Worm (Caenorhabditis elegans): Measurements from ENCODE around the gene far-1.

The far-1 gene

DNA sequence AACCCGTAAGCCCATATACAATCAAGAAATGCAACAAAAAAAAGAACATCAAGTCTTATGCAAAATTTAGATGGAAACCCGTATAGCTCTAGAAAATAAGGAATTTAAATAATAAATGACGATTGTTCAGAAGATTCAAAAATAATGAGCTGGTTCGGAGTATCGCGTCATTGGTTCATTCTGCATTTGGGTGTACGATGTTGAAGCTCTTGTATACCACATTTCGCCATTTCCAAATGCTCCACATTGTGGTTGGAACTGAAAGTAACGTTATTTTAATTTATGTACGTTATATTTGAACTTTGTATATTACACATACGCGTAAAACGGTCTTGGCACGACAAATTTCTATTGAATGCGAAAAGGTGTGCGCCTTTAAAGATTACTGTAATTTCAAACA lies 20.7 kb downstream of the far-1 start (continued):
- no peak for TF ChIP-seq cebp-1 (GFP tag; IDR thresholded peaks at IDR 0.05)
- peak; percentile 54 for TF ChIP-seq cebp-1 (tag; optimal IDR thresholded peaks at IDR 0.05)
- peak; percentile 4 for TF ChIP-seq unc-130 (GFP tag; optimal IDR thresholded peaks at IDR 0.05)
- TF ChIP-seq nhr-80 (tag; optimal IDR thresholded peaks at IDR 0.05): peak; percentile 29
- TF ChIP-seq bed-1 (GFP tag; IDR thresholded peaks at IDR 0.05): no peak
- peak; percentile 22; the same call in 1 of the 2 replicates for TF ChIP-seq hmg-1.2 (GFP tag; IDR thresholded peaks at IDR 0.05)
- no peak for TF ChIP-seq zfh-2 (GFP tag; conservative IDR thresholded peaks at IDR 0.05)
- TF ChIP-seq gei-17 (GFP tag; optimal IDR thresholded peaks at IDR 0.05): no peak
- no peak for TF ChIP-seq T07F8.4 (tag; optimal IDR thresholded peaks at IDR 0.05)
- TF ChIP-seq F57C9.4 (tag; optimal IDR thresholded peaks at IDR 0.05): no peak
- peak; percentile 80 for TF ChIP-seq repo-1 (tag; optimal IDR thresholded peaks at IDR 0.05)
- TF ChIP-seq dpff-1 (tag; optimal IDR thresholded peaks at IDR 0.05): no peak
- no peak for TF ChIP-seq lag-1 (GFP tag; IDR thresholded peaks at IDR 0.05)
- TF ChIP-seq sptf-2 (GFP tag; optimal IDR thresholded peaks at IDR 0.05): no peak
- TF ChIP-seq efl-1 (GFP tag; optimal IDR thresholded peaks at IDR 0.05): no peak
- no peak for TF ChIP-seq Y56A3A.18 (GFP tag; IDR thresholded peaks at IDR 0.05)
- TF ChIP-seq F49E8.2 (tag; optimal IDR thresholded peaks at IDR 0.05; ENCODE audit: insufficient read depth): no peak
- peak; percentile 5 for TF ChIP-seq athp-1 (tag; optimal IDR thresholded peaks at IDR 0.05)
- TF ChIP-seq mes-4 (tag; optimal IDR thresholded peaks at IDR 0.05): peak; percentile 4
- no peak for TF ChIP-seq zim-3 (tag; optimal IDR thresholded peaks at IDR 0.05)
- TF ChIP-seq B0336.3 (GFP tag; IDR thresholded peaks at IDR 0.05): peak; percentile 74; the same call in 1 of the 2 replicates
- no peak for TF ChIP-seq tbp1 (GFP tag; optimal IDR thresholded peaks at IDR 0.05)
- peak; percentile 15; the same call in 1 of the 2 replicates for TF ChIP-seq ceh-100 (GFP tag; IDR thresholded peaks at IDR 0.05)
- no peak for TF ChIP-seq C17E4.6 (GFP tag; IDR thresholded peaks at IDR 0.05)
- TF ChIP-seq F57A8.1 (GFP tag; optimal IDR thresholded peaks at IDR 0.05): no peak
- TF ChIP-seq Y53G8AR.9 (GFP tag; conservative IDR thresholded peaks at IDR 0.05): peak; percentile 91
- no peak for TF ChIP-seq mxl-1 (tag; optimal IDR thresholded peaks at IDR 0.05)
- TF ChIP-seq ztf-26 (tag; optimal IDR thresholded peaks at IDR 0.05): no peak
- TF ChIP-seq ceh-79 (tag; optimal IDR thresholded peaks at IDR 0.05): no peak
- TF ChIP-seq snpc-1.1 (tag; optimal IDR thresholded peaks at IDR 0.05; ENCODE audit: insufficient read depth): no peak
- TF ChIP-seq egrh-3 (GFP tag; IDR thresholded peaks at IDR 0.05): no peak
- no peak for TF ChIP-seq ztf-28 (GFP tag; IDR thresholded peaks at IDR 0.05)
- TF ChIP-seq tlf-1 (GFP tag; optimal IDR thresholded peaks at IDR 0.05): peak; percentile 73
- no peak for TF ChIP-seq ama-1 (optimal IDR thresholded peaks at IDR 0.05)
- TF ChIP-seq ama-1 (GFP tag; optimal IDR thresholded peaks at IDR 0.05): peak in 1 of 2 experiments; percentile 56
- TF ChIP-seq F52B5.7 (tag; optimal IDR thresholded peaks at IDR 0.05): no peak
- TF ChIP-seq pbrm-1 (GFP tag; IDR thresholded peaks at IDR 0.05): peak; percentile 58; the same call in 1 of the 2 replicates
- TF ChIP-seq K11D2.4 (GFP tag; IDR thresholded peaks at IDR 0.05): peak; percentile 43; the same call in 1 of the 2 replicates
- no peak for TF ChIP-seq rcor-1 (GFP tag; IDR thresholded peaks at IDR 0.05)
- TF ChIP-seq aptf-2 (GFP tag; conservative IDR thresholded peaks at IDR 0.05): no peak
- no peak for TF ChIP-seq ceh-91 (GFP tag; IDR thresholded peaks at IDR 0.05)
- no peak for TF ChIP-seq F10E7.11 (tag; optimal IDR thresholded peaks at IDR 0.05)
- TF ChIP-seq him-1 (tag; optimal IDR thresholded peaks at IDR 0.05): peak; percentile 35
- no peak for TF ChIP-seq B0019.2 (GFP tag; conservative IDR thresholded peaks at IDR 0.05)
- TF ChIP-seq cebp-2 (GFP tag; IDR thresholded peaks at IDR 0.05): peak; percentile 88; the same call in 1 of the 2 replicates
- no peak for TF ChIP-seq attf-3 (GFP tag; conservative IDR thresholded peaks at IDR 0.05)
- TF ChIP-seq atf-7 (tag; optimal IDR thresholded peaks at IDR 0.05): peak; percentile 75
- TF ChIP-seq ceh-58 (GFP tag; IDR thresholded peaks at IDR 0.05): no peak
- no peak for TF ChIP-seq akir-1 (GFP tag; optimal IDR thresholded peaks at IDR 0.05)
- TF ChIP-seq ztf-6 (GFP tag; IDR thresholded peaks at IDR 0.05): no peak
- no peak for TF ChIP-seq snpc-3.4 (tag; optimal IDR thresholded peaks at IDR 0.05)
